Fruit fly (Drosophila melanogaster) whole organism, embryonic: ENCODE results near the gene CG43346.

Experiments
- Hr78 ChIP-seq, 2 experiments: fragments of 200-800 bp in 1 of 2; fragments of >200 bp in 1 of 2; sonication (Bioruptor generic) in 1 of 2; optimal IDR thresholded peaks; 2 replicates each; lab custom pipeline; 2017 to 2019; ENCODE audit warnings: missing biosample characterization in 2 of 2, missing genetic modification characterization in 2 of 2, mild to moderate bottlenecking in 1 of 2, moderate library complexity in 1 of 2
- Ptx1 ChIP-seq: fragments of 200-800 bp; sonication (Bioruptor generic); IDR thresholded peaks from 2 replicates; pipeline ENCODE4 v1.3.6; 2022; ENCODE audit warnings: missing biosample characterization, missing genetic modification characterization
- Sin3A ChIP-seq: fragments of >200 bp; optimal IDR thresholded peaks from 2 replicates; lab custom pipeline; 2018

- TF ChIP-seq Hr78 (GFP tag; optimal IDR thresholded peaks at IDR 0.05; lab: Kevin White, UChicago) (no peak), Sin3A (lab: Kevin White, UChicago) (no peak), Ptx1 (GFP tag; lab: Robert Waterston, UW) (no peak)
Observed at dm6 chr2L:21142501-21142849, 25.9 kb downstream of the CG43346 start.
